Worm (Caenorhabditis elegans): Measurements from ENCODE around the gene eri-12.
A peak's percentile ranks its signal among the peaks of the same experiment; 100 is the strongest.

The eri-12 gene

DNA sequence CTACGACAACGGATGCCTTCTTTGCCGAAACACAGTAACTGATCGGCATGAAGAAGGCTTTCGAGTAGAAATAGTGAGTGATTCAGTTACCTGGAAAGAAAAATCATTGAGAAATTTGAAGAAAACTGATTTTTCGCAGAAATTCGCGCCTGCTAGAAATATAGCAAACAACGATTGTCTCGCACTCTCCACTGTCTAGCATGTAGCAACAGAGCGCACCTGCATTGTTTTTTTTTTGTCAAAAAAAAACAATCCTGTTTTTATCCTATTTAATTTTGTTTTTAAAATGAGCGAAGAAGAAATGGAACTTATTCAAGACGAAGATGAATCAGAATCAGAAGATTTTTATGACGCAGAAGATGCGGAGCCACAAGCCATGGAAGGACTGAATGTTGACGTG is 35.6 kb upstream of the eri-12 start, which contains the start of the genes ddb-1 and M18.6:
Gene ddb-1, minus strand, starts transcription at position 90 of the 400 bp plus-strand sequence.
Gene M18.6, plus strand, starts transcription at position 235 of the 400 bp plus-strand sequence.
- TF ChIP-seq tbx-11 (GFP tag; IDR thresholded peaks at IDR 0.05) = no peak
- no peak for TF ChIP-seq scrt-1 (GFP tag; IDR thresholded peaks at IDR 0.05)
- TF ChIP-seq hmg-4 (GFP tag; optimal IDR thresholded peaks at IDR 0.05) = no peak
- TF ChIP-seq ceh-36 (tag; optimal IDR thresholded peaks at IDR 0.05) = no peak
- no peak for TF ChIP-seq aly-1 (tag; optimal IDR thresholded peaks at IDR 0.05)
- TF ChIP-seq F13C5.2 (tag; optimal IDR thresholded peaks at IDR 0.05) = no peak
- TF ChIP-seq B0310.2 (tag; optimal IDR thresholded peaks at IDR 0.05) = no peak
- no peak for TF ChIP-seq tbx-37 (GFP tag; conservative IDR thresholded peaks at IDR 0.05)
- TF ChIP-seq tra-4 (tag; optimal IDR thresholded peaks at IDR 0.05) = no peak
- TF ChIP-seq ets-7 (tag; optimal IDR thresholded peaks at IDR 0.05) = no peak
- TF ChIP-seq flt-1 (GFP tag; IDR thresholded peaks at IDR 0.05) = no peak
- TF ChIP-seq sea-1 (GFP tag; conservative IDR thresholded peaks at IDR 0.05) = no peak
- no peak for TF ChIP-seq ceh-13 (GFP tag; optimal IDR thresholded peaks at IDR 0.05)
- no peak for TF ChIP-seq hmbx-1 (tag; optimal IDR thresholded peaks at IDR 0.05)
- TF ChIP-seq ama-1 (optimal IDR thresholded peaks at IDR 0.05) = no peak
- no peak for TF ChIP-seq hnd-1 (tag; optimal IDR thresholded peaks at IDR 0.05)
- TF ChIP-seq pes-1 (GFP tag; IDR thresholded peaks at IDR 0.05) = no peak

DNA sequence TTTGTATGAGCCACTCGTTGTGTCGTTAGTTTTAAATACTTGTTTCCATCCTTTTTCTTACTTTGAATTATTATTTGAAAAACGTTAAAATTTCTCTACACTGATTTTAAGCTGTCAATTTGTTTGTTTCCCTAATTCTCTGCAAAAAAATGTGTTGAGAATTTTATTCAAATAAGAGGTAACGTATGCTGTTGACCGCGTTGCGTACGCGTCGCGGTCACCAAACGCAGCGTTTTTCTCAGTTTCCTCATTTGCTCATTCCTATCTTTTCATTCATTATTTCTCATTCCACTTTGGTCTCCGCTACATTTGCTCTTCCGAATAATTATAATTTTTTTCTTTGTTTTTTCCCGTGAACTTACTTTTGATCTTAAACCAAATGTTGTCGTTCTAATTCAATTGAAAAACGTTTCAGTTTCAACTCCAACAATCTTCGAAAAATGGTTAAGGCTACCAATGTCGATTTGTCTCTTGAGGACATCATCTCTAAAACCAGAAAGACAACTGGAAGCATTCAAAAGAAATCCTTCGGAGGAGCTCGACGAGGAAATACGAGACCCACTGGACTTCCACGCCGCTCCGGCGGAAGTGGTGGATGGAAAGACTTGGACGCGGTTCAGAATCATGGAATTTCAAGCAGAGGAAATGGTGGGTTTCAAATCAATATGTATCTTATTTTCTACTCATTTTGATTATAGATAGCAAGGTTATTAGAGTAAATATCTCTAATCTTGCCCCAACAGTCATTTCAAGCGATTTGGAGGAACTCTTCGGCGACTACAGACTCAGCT is 33.6 kb upstream of the eri-12 start, which contains the start of gene aly-3:
Gene aly-3, plus strand, starts transcription at position 409 of the 791 bp plus-strand sequence.
- TF ChIP-seq hmbx-1 (tag; optimal IDR thresholded peaks at IDR 0.05) (no peak), F13C5.2 (tag; optimal IDR thresholded peaks at IDR 0.05) (peak; percentile 19)

DNA sequence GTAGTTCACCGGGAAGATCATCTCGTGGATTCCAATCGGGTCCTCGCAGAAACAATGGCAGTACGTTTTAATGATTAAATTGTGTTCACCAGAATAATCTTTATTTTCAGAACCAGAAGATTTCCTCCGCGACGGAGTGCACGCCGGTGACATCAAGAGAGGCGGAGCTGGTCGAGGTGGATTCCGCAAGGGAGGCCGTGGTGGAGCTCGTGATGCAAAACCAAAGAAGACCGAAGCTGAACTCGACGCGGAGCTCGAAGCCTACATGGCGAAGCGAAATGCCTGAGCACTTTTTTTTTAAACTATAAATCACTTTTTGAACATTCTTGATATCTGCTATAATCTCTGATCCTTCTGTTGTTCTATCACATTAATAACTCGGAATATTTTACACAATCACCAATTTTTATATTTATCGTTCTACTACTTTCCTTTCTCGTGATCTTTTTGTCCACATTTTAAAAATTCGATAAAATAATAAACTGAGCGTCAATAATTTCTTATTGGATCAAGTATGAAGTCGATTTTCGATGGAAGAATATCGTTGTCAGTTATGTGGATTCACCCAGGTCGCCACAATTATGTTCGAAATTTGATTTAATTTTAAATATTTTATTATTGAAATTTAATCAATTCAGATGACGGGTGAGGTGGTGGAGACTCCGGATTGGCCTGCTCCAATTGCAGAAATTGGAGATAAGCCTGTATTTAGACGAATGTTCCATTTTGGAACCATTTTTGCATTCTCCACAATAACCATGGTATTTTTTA is 32.1 kb upstream of the eri-12 start, which contains the start of gene dhhc-6:
Gene dhhc-6, plus strand, starts transcription at position 639 of the 771 bp plus-strand sequence.
- TF ChIP-seq ceh-36 (tag; optimal IDR thresholded peaks at IDR 0.05) = no peak
- no peak for TF ChIP-seq tbx-37 (GFP tag; conservative IDR thresholded peaks at IDR 0.05)
- TF ChIP-seq F13C5.2 (tag; optimal IDR thresholded peaks at IDR 0.05) = no peak
- TF ChIP-seq B0310.2 (tag; optimal IDR thresholded peaks at IDR 0.05) = no peak
- TF ChIP-seq hnd-1 (tag; optimal IDR thresholded peaks at IDR 0.05) = no peak
- TF ChIP-seq pes-1 (GFP tag; IDR thresholded peaks at IDR 0.05) = no peak
- TF ChIP-seq sea-1 (GFP tag; conservative IDR thresholded peaks at IDR 0.05) = no peak
- TF ChIP-seq aly-1 (tag; optimal IDR thresholded peaks at IDR 0.05) = no peak
- TF ChIP-seq scrt-1 (GFP tag; IDR thresholded peaks at IDR 0.05) = no peak
- no peak for TF ChIP-seq hmg-4 (GFP tag; optimal IDR thresholded peaks at IDR 0.05)
- no peak for TF ChIP-seq tra-4 (tag; optimal IDR thresholded peaks at IDR 0.05)

DNA sequence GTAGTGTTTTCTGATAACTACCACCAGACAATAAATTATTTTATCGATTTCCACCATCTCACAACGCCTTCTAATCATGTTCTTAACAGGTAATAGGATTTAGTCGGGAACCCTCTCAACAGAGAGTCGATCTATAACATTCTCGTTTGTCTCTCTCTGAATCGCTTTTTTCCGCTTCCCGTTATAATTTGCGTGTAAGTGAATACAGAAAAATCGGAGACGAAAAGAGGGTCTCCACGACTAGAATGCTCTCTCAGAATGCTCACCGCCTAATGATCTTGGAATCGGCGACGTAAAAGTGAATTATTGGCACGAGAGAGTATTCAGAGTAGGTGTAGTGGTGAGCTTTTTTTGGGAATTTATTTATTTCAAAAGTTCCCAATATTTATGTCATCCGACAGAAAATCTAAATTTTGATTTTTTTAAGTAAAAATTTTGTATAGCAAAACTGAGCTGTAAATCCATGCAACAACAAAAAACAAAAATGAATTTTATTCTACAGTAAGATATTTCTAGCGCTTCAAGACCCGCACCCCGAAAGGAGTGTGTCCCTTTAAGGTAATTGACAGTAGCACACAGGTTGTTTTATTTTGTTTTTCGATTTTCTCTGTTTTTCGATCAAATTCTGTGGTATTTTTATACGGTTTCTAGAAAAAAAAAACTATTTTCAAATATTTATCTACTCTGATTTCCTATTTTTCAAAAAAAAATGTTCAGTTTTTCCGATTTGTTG is 29.7 kb upstream of the eri-12 start:
- TF ChIP-seq aly-1 (tag; optimal IDR thresholded peaks at IDR 0.05) = no peak
- no peak for TF ChIP-seq scrt-1 (GFP tag; IDR thresholded peaks at IDR 0.05)
- TF ChIP-seq ets-7 (tag; optimal IDR thresholded peaks at IDR 0.05) = no peak
- TF ChIP-seq ceh-36 (tag; optimal IDR thresholded peaks at IDR 0.05) = no peak
- TF ChIP-seq tra-4 (tag; optimal IDR thresholded peaks at IDR 0.05) = no peak

DNA sequence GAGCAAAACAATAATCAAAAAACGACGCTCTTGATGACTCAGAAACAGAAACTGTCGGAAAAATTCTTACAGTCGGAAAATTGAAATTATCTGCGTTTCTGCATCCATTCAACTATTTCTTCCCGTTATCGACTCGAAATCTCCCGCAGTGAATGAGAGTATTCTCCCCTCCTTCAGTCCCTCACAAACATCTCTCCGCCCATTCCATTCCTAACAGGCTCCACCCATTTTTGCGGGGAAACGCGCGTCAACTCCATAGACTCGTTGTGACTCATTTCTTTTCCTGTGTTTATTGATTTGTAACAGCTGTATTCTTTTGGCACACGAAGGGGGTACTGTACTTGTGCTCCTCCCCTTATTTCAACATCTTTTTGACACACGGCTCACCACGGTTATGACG is 28.8 kb upstream of the eri-12 start:
- no peak for TF ChIP-seq ceh-13 (GFP tag; optimal IDR thresholded peaks at IDR 0.05)
- TF ChIP-seq ama-1 (optimal IDR thresholded peaks at IDR 0.05) = no peak
- no peak for TF ChIP-seq hnd-1 (tag; optimal IDR thresholded peaks at IDR 0.05)
- TF ChIP-seq hmbx-1 (tag; optimal IDR thresholded peaks at IDR 0.05) = no peak
- no peak for TF ChIP-seq ets-7 (tag; optimal IDR thresholded peaks at IDR 0.05)
- TF ChIP-seq sea-1 (GFP tag; conservative IDR thresholded peaks at IDR 0.05) = no peak

DNA sequence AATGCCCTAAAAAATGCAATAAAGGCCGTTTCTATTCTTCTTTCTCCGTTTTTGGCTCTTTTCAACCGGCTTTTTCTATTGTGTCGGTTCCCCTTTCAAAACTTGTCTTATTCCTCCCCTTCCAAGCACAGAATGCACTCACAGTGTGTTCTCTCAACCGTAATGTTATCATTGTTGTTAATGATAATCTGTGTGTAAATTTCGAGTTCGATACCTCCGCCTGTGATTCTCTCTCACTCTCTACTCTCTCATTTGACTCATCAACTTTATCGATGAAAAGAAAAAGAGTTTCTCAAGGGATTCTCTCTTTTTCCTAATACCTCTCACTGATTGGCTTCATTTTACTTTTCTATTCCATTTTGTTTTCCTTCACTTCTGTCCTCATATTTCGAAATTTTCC is 27.9 kb upstream of the eri-12 start:
- TF ChIP-seq hnd-1 (tag; optimal IDR thresholded peaks at IDR 0.05) (no peak), flt-1 (GFP tag; IDR thresholded peaks at IDR 0.05) (no peak), ceh-36 (tag; optimal IDR thresholded peaks at IDR 0.05) (no peak), tbx-11 (GFP tag; IDR thresholded peaks at IDR 0.05) (no peak), sea-1 (GFP tag; conservative IDR thresholded peaks at IDR 0.05) (no peak), tra-4 (tag; optimal IDR thresholded peaks at IDR 0.05) (no peak)

DNA sequence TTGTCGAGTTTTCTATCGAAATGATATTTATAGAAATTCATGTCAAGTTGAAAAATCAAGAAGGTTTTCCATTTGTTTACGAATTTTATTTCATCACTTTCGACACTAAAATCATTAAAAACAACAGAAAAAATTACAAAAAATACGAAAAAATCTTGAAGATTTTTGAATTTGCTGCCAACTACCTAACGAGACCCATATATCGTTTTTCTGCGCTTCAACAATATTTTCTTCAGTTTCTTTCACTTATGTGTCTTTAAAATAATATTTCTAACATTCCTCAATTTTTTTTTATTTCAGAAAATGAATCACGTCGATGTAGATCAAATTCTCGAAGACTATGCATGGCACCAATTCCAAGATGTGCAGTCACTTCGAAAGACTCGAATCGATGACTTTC is 27.4 kb upstream of the eri-12 start, which contains the start of gene lin-24:
Gene lin-24, plus strand, starts transcription at position 301 of the 400 bp plus-strand sequence.
- TF ChIP-seq aly-1 (tag; optimal IDR thresholded peaks at IDR 0.05) = no peak
- TF ChIP-seq hnd-1 (tag; optimal IDR thresholded peaks at IDR 0.05) = no peak
- TF ChIP-seq tra-4 (tag; optimal IDR thresholded peaks at IDR 0.05) = no peak
- no peak for TF ChIP-seq ceh-13 (GFP tag; optimal IDR thresholded peaks at IDR 0.05)
- TF ChIP-seq tbx-11 (GFP tag; IDR thresholded peaks at IDR 0.05) = no peak
- no peak for TF ChIP-seq pes-1 (GFP tag; IDR thresholded peaks at IDR 0.05)
- no peak for TF ChIP-seq sea-1 (GFP tag; conservative IDR thresholded peaks at IDR 0.05)
- TF ChIP-seq ceh-36 (tag; optimal IDR thresholded peaks at IDR 0.05) = no peak
- no peak for TF ChIP-seq flt-1 (GFP tag; IDR thresholded peaks at IDR 0.05)
